Worm (Caenorhabditis elegans) whole organism, L2 larva: ENCODE results near the gene Y41G9A.17.

ENCODE experiments used
- ZK546.5 ChIP-seq: sonication (generic microtip); optimal IDR thresholded peaks from 2 replicates; lab custom pipeline; 2017; ENCODE audit warnings: missing biosample characterization, missing genetic modification characterization
- ama-1 ChIP-seq: fragments of 150-350 bp; optimal IDR thresholded peaks from 2 replicates; lab custom pipeline; 2018; ENCODE audit warnings: inconsistent platforms
- ceh-82 ChIP-seq: fragments of 150-350 bp; optimal IDR thresholded peaks from 2 replicates; lab custom pipeline; 2014; ENCODE audit warnings: missing biosample characterization, missing genetic modification characterization
- lsy-2 ChIP-seq, 2 experiments: fragments of 150-350 bp in 1 of 2; sonication (generic microtip) in 1 of 2; optimal IDR thresholded peaks; 2 replicates each; lab custom pipeline; 2014 to 2017; ENCODE audit warnings: missing biosample characterization in 2 of 2, missing genetic modification characterization in 2 of 2
- mab-5 ChIP-seq: fragments of 150-350 bp; optimal IDR thresholded peaks from 2 replicates; lab custom pipeline; 2014; ENCODE audit warnings: missing biosample characterization, missing genetic modification characterization
- nhr-25 ChIP-seq: fragments of 150-350 bp; sonication (generic microtip); optimal IDR thresholded peaks from 3 replicates; lab custom pipeline; 2014; ENCODE audit warnings: missing biosample characterization, missing genetic modification characterization
- snpc-4 ChIP-seq: fragments of 150-350 bp; optimal IDR thresholded peaks from 2 replicates; lab custom pipeline; 2014; ENCODE audit warnings: missing biosample characterization, missing genetic modification characterization
- ztf-11 ChIP-seq: sonication (generic microtip); optimal IDR thresholded peaks from 2 replicates; lab custom pipeline; 2017; ENCODE audit warnings: missing biosample characterization, missing genetic modification characterization

ce11 chrX:3048696-3049095 lies 49.1 kb upstream of the Y41G9A.17 start:
- no peak for TF ChIP-seq ama-1 (lab: Kevin White, UChicago)
- TF ChIP-seq ztf-11 (tag; lab: Kevin White, UChicago), result no peak
- TF ChIP-seq mab-5 (tag; lab: Kevin White, UChicago), result no peak
- no peak for TF ChIP-seq lsy-2 (tag; optimal IDR thresholded peaks at IDR 0.05; lab: Kevin White, UChicago)
- TF ChIP-seq ZK546.5, result no peak
- no peak for TF ChIP-seq ceh-82 (tag; lab: Kevin White, UChicago)
- no peak for TF ChIP-seq nhr-25 (tag; lab: Kevin White, UChicago)
- no peak for TF ChIP-seq snpc-4 (tag; lab: Kevin White, UChicago)
